Fruit fly (Drosophila melanogaster) whole organism, embryonic: ENCODE measurements around the gene yuri.

ENCODE experiments used
- Atf-2 ChIP-seq: fragments of 200-800 bp; sonication (Bioruptor generic); optimal IDR thresholded peaks from 2 replicates; lab custom pipeline; 2016; ENCODE audit warnings: missing biosample characterization, missing genetic modification characterization
- B-H2 ChIP-seq: fragments of 200-800 bp; sonication (Bioruptor generic); optimal IDR thresholded peaks from 2 replicates; lab custom pipeline; 2018; ENCODE audit warnings: missing biosample characterization, mild to moderate bottlenecking, missing genetic modification characterization
- Bdp1 ChIP-seq: fragments of 200-800 bp; sonication (Bioruptor generic); optimal IDR thresholded peaks from 3 replicates; lab custom pipeline; 2016; ENCODE audit warnings: missing biosample characterization, missing genetic modification characterization
- Blimp-1 ChIP-seq: fragments of 200-800 bp; sonication (Bioruptor generic); optimal IDR thresholded peaks from 3 replicates; lab custom pipeline; 2018; ENCODE audit warnings: missing biosample characterization, missing genetic modification characterization, mild to moderate bottlenecking, moderate library complexity, missing genetic modification reagents
- BtbVII ChIP-seq: fragments of 200-800 bp; sonication (Bioruptor generic); optimal IDR thresholded peaks from 3 replicates; lab custom pipeline; 2017; ENCODE audit warnings: missing biosample characterization, mild to moderate bottlenecking, missing genetic modification characterization
- Bteb2 ChIP-seq: fragments of 200-800 bp; sonication (Bioruptor generic); optimal IDR thresholded peaks from 2 replicates; lab custom pipeline; 2016; ENCODE audit warnings: missing biosample characterization, missing genetic modification characterization
- CG15269 ChIP-seq: fragments of 200-800 bp; sonication (Bioruptor generic); optimal IDR thresholded peaks from 2 replicates; lab custom pipeline; 2018; ENCODE audit warnings: missing biosample characterization, mild to moderate bottlenecking, missing genetic modification characterization, moderate library complexity
- CG16813 ChIP-seq: fragments of 200-800 bp; sonication (Bioruptor generic); IDR thresholded peaks from 3 replicates; pipeline ENCODE4 v1.3.6; 2022; ENCODE audit warnings: missing biosample characterization, missing genetic modification characterization; ENCODE audit not compliant: partially characterized antibody
- CG2875 ChIP-seq: fragments of 200-800 bp; sonication (Bioruptor generic); optimal IDR thresholded peaks from 2 replicates; lab custom pipeline; 2017; ENCODE audit warnings: missing biosample characterization, mild to moderate bottlenecking, missing genetic modification characterization, missing genetic modification reagents
- CG3065 ChIP-seq: fragments of 200-800 bp; sonication (Bioruptor generic); optimal IDR thresholded peaks from 2 replicates; lab custom pipeline; 2016; ENCODE audit warnings: missing biosample characterization, missing genetic modification characterization
- CG32772 ChIP-seq: fragments of 200-800 bp; sonication (Bioruptor generic); IDR thresholded peaks from 2 replicates; pipeline ENCODE4 v1.3.6; 2022; ENCODE audit warnings: missing biosample characterization, missing genetic modification characterization
- CG33557 ChIP-seq: fragments of 200-800 bp; sonication (Bioruptor generic); optimal IDR thresholded peaks from 2 replicates; lab custom pipeline; 2019; ENCODE audit warnings: missing biosample characterization, mild to moderate bottlenecking, missing genetic modification characterization, moderate library complexity
- CG4820 ChIP-seq: fragments of 200-800 bp; sonication (Bioruptor generic); optimal IDR thresholded peaks from 3 replicates; lab custom pipeline; 2016; ENCODE audit warnings: missing biosample characterization, missing genetic modification characterization
- CG6254 ChIP-seq: fragments of 200-800 bp; sonication (Bioruptor generic); optimal IDR thresholded peaks from 3 replicates; lab custom pipeline; 2017; ENCODE audit warnings: mild to moderate bottlenecking, missing biosample characterization, missing genetic modification reagents, missing genetic modification characterization
- CG6854 ChIP-seq: fragments of 200-800 bp; sonication (Bioruptor generic); optimal IDR thresholded peaks from 3 replicates; lab custom pipeline; 2017; ENCODE audit warnings: missing biosample characterization, mild to moderate bottlenecking, missing genetic modification characterization
- CG9876 ChIP-seq: fragments of 200-800 bp; sonication (Bioruptor generic); optimal IDR thresholded peaks from 2 replicates; lab custom pipeline; 2016; ENCODE audit warnings: missing biosample characterization, missing genetic modification characterization
- Chrac-16 ChIP-seq: fragments of 200-800 bp; sonication (Bioruptor generic); optimal IDR thresholded peaks from 3 replicates; lab custom pipeline; 2016; ENCODE audit warnings: missing biosample characterization, missing genetic modification characterization
- D19A ChIP-seq: fragments of 200-800 bp; optimal IDR thresholded peaks from 3 replicates; lab custom pipeline; 2019; ENCODE audit warnings: missing biosample characterization, mild to moderate bottlenecking, missing genetic modification characterization, moderate library complexity
- Drgx ChIP-seq: fragments of 200-800 bp; sonication (Bioruptor generic); IDR thresholded peaks from 2 replicates; pipeline ENCODE4 v1.3.6; 2022; ENCODE audit warnings: missing biosample characterization, missing genetic modification characterization
- Elba2 ChIP-seq: fragments of 200-800 bp; sonication (Bioruptor generic); optimal IDR thresholded peaks from 3 replicates; lab custom pipeline; 2016; ENCODE audit warnings: missing biosample characterization, missing genetic modification characterization
- Gug ChIP-seq: fragments of 200-800 bp; sonication (Bioruptor generic); IDR thresholded peaks from 4 replicates; pipeline ENCODE4 v1.3.6; 2022; ENCODE audit warnings: missing biosample characterization, missing genetic modification characterization
- Hand ChIP-seq: fragments of 200-800 bp; sonication (Bioruptor generic); optimal IDR thresholded peaks from 2 replicates; lab custom pipeline; 2017; ENCODE audit warnings: mild to moderate bottlenecking, missing biosample characterization, missing genetic modification reagents, missing genetic modification characterization
- Hmr ChIP-seq: fragments of 200-800 bp; sonication (Bioruptor generic); optimal IDR thresholded peaks from 3 replicates; lab custom pipeline; 2017; ENCODE audit warnings: mild to moderate bottlenecking, missing biosample characterization, missing genetic modification reagents, missing genetic modification characterization
- Rx ChIP-seq: fragments of 200-800 bp; sonication (Bioruptor generic); IDR thresholded peaks from 2 replicates; pipeline ENCODE4 v1.3.6; 2022; ENCODE audit warnings: missing biosample characterization, missing genetic modification characterization
- Sry-β ChIP-seq: fragments of 200-800 bp; sonication (Bioruptor generic); optimal IDR thresholded peaks from 2 replicates; lab custom pipeline; 2018; ENCODE audit warnings: missing biosample characterization, mild to moderate bottlenecking, missing genetic modification characterization, moderate library complexity
- Stat92E ChIP-seq, 3 experiments: fragments of >200 bp in 2 of 3; fragments of 200-800 bp in 1 of 3; sonication (Bioruptor generic) in 1 of 3; optimal IDR thresholded peaks; 2 replicates each; lab custom pipeline; 2017 to 2019; ENCODE audit warnings: missing biosample characterization in 3 of 3, missing genetic modification characterization in 3 of 3, mild to moderate bottlenecking in 1 of 3, moderate library complexity in 1 of 3
- Taf1 ChIP-seq: fragments of 200-800 bp; sonication (Bioruptor generic); IDR thresholded peaks from 2 replicates; pipeline ENCODE4 v1.3.6; 2022; ENCODE audit warnings: missing biosample characterization, missing genetic modification characterization
- ash1 ChIP-seq: fragments of 200-800 bp; sonication (Bioruptor generic); optimal IDR thresholded peaks from 2 replicates; lab custom pipeline; 2018; ENCODE audit warnings: missing biosample characterization, mild to moderate bottlenecking, missing genetic modification characterization
- br ChIP-seq: fragments of >200 bp; optimal IDR thresholded peaks from 2 replicates; lab custom pipeline; 2017
- dysf ChIP-seq: fragments of 200-800 bp; sonication (Bioruptor generic); IDR thresholded peaks from 3 replicates; pipeline ENCODE4 v1.3.6; 2022; ENCODE audit warnings: missing biosample characterization, missing genetic modification characterization
- en ChIP-seq: fragments of 200-800 bp; sonication (Bioruptor generic); optimal IDR thresholded peaks from 2 replicates; lab custom pipeline; 2016; ENCODE audit warnings: missing biosample characterization, missing genetic modification characterization
- fu2 ChIP-seq: fragments of 200-800 bp; sonication (Bioruptor generic); optimal IDR thresholded peaks from 2 replicates; lab custom pipeline; 2016; ENCODE audit warnings: missing biosample characterization, missing genetic modification characterization
- gce ChIP-seq: fragments of 200-800 bp; sonication (Bioruptor generic); IDR thresholded peaks from 3 replicates; pipeline ENCODE4 v1.3.6; 2022; ENCODE audit warnings: missing biosample characterization, missing genetic modification characterization
- grau ChIP-seq: fragments of 200-800 bp; optimal IDR thresholded peaks from 3 replicates; lab custom pipeline; 2019; ENCODE audit warnings: missing biosample characterization, mild to moderate bottlenecking, missing genetic modification characterization, moderate library complexity
- gsb-n ChIP-seq: fragments of 200-800 bp; sonication (Bioruptor generic); optimal IDR thresholded peaks from 3 replicates; lab custom pipeline; 2018; ENCODE audit warnings: missing biosample characterization, mild to moderate bottlenecking, missing genetic modification characterization
- hth ChIP-seq: fragments of >200 bp; optimal IDR thresholded peaks from 2 replicates; lab custom pipeline; 2017; ENCODE audit warnings: inconsistent platforms
- inv ChIP-seq: fragments of 200-800 bp; sonication (Bioruptor generic); IDR thresholded peaks from 2 replicates; pipeline ENCODE4 v1.3.6; 2022; ENCODE audit warnings: missing biosample characterization, missing genetic modification characterization; ENCODE audit not compliant: partially characterized antibody
- lilli ChIP-seq: fragments of 200-800 bp; sonication (Bioruptor generic); optimal IDR thresholded peaks from 3 replicates; lab custom pipeline; 2016; ENCODE audit warnings: missing biosample characterization, missing genetic modification characterization
- lov ChIP-seq, 2 experiments: fragments of 200-800 bp in 1 of 2; fragments of >200 bp in 1 of 2; sonication (Bioruptor generic) in 1 of 2; IDR thresholded peaks in 1 of 2; optimal IDR thresholded peaks in 1 of 2; 2 replicates in 1 of 2; 3 replicates in 1 of 2; pipeline versions ENCODE4 v1.3.6 to Lab custom; 2017 to 2022; ENCODE audit warnings: missing biosample characterization in 1 of 2, missing genetic modification characterization in 1 of 2
- p53 ChIP-seq: fragments of 200-800 bp; sonication (Bioruptor generic); optimal IDR thresholded peaks from 2 replicates; lab custom pipeline; 2016; ENCODE audit warnings: missing biosample characterization, missing genetic modification characterization
- pb ChIP-seq: fragments of 200-800 bp; sonication (Bioruptor generic); optimal IDR thresholded peaks from 3 replicates; lab custom pipeline; 2016; ENCODE audit warnings: missing biosample characterization, missing genetic modification characterization
- ro ChIP-seq: fragments of 200-800 bp; sonication (Bioruptor generic); IDR thresholded peaks from 2 replicates; pipeline ENCODE4 v1.3.6; 2022; ENCODE audit warnings: missing biosample characterization, missing genetic modification characterization
- salm ChIP-seq: fragments of 200-800 bp; sonication (Bioruptor generic); optimal IDR thresholded peaks from 2 replicates; lab custom pipeline; 2018; ENCODE audit warnings: missing biosample characterization, mild to moderate bottlenecking, missing genetic modification characterization
- sc ChIP-seq, 3 experiments: fragments of >200 bp in 2 of 3; fragments of 200-800 bp in 1 of 3; sonication (Bioruptor generic) in 1 of 3; optimal IDR thresholded peaks; 2 replicates in 2 of 3; 3 replicates in 1 of 3; lab custom pipeline; 2017; ENCODE audit warnings: mild to moderate bottlenecking in 1 of 3, missing biosample characterization in 1 of 3, missing genetic modification characterization in 1 of 3, missing genetic modification reagents in 1 of 3
- sim ChIP-seq: fragments of 200-800 bp; sonication (Bioruptor generic); IDR thresholded peaks from 2 replicates; pipeline ENCODE4 v1.3.6; 2022; ENCODE audit warnings: missing biosample characterization, missing genetic modification characterization
- tgo ChIP-seq: fragments of 200-800 bp; sonication (Bioruptor generic); IDR thresholded peaks from 3 replicates; pipeline ENCODE4 v1.3.6; 2022; ENCODE audit warnings: missing biosample characterization, missing genetic modification characterization
- toy ChIP-seq: fragments of 200-800 bp; sonication (Bioruptor generic); IDR thresholded peaks from 2 replicates; pipeline ENCODE4 v1.3.6; 2022; ENCODE audit warnings: missing biosample characterization, missing genetic modification characterization
- unc-4 ChIP-seq: fragments of 200-800 bp; sonication (Bioruptor generic); IDR thresholded peaks from 2 replicates; pipeline ENCODE4 v1.3.6; 2022; ENCODE audit warnings: missing biosample characterization, missing genetic modification characterization; ENCODE audit not compliant: partially characterized antibody
- yki ChIP-seq: fragments of >200 bp; optimal IDR thresholded peaks from 3 replicates; lab custom pipeline; 2018

Gene yuri

DNA sequence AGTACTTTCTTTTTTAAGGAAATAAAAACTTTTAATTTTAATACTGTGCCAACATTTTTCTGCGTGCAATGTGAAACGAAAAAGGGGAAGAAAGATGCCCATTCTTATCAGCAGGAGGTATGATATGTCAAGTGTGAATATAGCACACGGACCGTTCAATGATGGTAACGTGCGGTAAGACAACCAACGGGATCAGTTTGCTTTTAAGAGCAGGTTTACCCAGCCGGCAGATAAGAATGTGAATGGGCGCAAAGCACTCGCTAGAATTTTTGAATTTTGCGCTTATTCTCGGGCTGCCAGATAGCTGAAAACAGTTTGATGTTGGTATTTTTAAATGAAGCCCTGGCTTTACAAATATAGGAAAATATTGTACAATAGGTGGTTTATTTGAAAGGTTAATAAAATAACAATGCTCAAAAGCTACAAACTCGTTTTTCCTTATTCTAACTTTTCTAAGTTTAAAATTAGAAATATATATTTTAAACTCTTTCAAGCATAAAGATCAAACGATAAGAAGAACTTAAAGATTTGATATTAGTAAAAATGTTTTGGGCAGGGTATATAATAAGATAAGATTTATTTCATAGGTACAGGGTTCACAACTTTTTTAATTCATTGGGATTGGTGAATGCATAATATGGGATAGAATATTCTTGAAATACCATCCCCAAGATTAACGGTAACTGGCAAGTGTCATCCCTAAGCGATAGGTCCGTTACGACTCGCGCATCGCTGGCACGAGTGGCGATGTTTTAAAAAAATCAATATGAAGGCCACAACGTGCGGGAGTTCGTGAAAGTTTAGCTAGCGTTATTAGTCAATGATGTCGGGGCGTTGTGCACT, 16.1 kb downstream of the yuri start, which contains the start of gene dao (continued):
- peak; percentile 63 for TF ChIP-seq inv (GFP tag; lab: Robert Waterston, UW)
- no peak for TF ChIP-seq gce (GFP tag; lab: Robert Waterston, UW)
- TF ChIP-seq lilli (GFP tag; lab: Kevin White, UChicago), result peak; percentile 49
- TF ChIP-seq CG9876 (GFP tag; lab: Kevin White, UChicago), result no peak
- peak; percentile 66; the same call in 1 of the 2 replicates for TF ChIP-seq CG32772 (GFP tag; lab: Robert Waterston, UW)
- TF ChIP-seq B-H2 (GFP tag; lab: Kevin White, UChicago), result no peak
- TF ChIP-seq Stat92E (GFP tag; optimal IDR thresholded peaks at IDR 0.05; lab: Kevin White, UChicago), result no peak
- peak; percentile 30 for TF ChIP-seq BtbVII (GFP tag; lab: Kevin White, UChicago)
- no peak for TF ChIP-seq CG6854 (GFP tag; lab: Kevin White, UChicago)
- peak; percentile 18 for TF ChIP-seq fu2 (GFP tag; lab: Kevin White, UChicago)
- TF ChIP-seq ash1 (GFP tag; lab: Kevin White, UChicago), result no peak
- TF ChIP-seq salm, result no peak
- peak; percentile 46 for TF ChIP-seq Sry-β
- 0 out of 2 replicates have a peak, but pooled peaks have one; percentile 29 for TF ChIP-seq Rx (GFP tag; lab: Robert Waterston, UW)
- TF ChIP-seq gsb-n, result no peak
- TF ChIP-seq CG15269 (tag; lab: Kevin White, UChicago), result peak; percentile 43
- TF ChIP-seq Drgx, result no peak
- TF ChIP-seq CG16813 (GFP tag; lab: Robert Waterston, UW), result peak; percentile 77
- TF ChIP-seq p53, result no peak
- peak; percentile 77; the same call in 3 of the 4 replicates for TF ChIP-seq Gug (GFP tag; lab: Robert Waterston, UW)
- no peak for TF ChIP-seq toy (GFP tag; lab: Robert Waterston, UW)
- TF ChIP-seq pb (GFP tag; lab: Kevin White, UChicago), result no peak
- TF ChIP-seq lov (optimal IDR thresholded peaks at IDR 0.05; lab: Kevin White, UChicago), result no peak
- no peak for TF ChIP-seq lov (GFP tag; IDR thresholded peaks at IDR 0.05; lab: Robert Waterston, UW)
- no peak for TF ChIP-seq Elba2 (GFP tag; lab: Kevin White, UChicago)
- no peak for TF ChIP-seq CG2875 (GFP tag; lab: Kevin White, UChicago)
- no peak for TF ChIP-seq Taf1
- TF ChIP-seq sc (optimal IDR thresholded peaks at IDR 0.05; lab: Kevin White, UChicago), result no peak
- TF ChIP-seq sc (GFP tag; optimal IDR thresholded peaks at IDR 0.05; lab: Kevin White, UChicago), result no peak
- no peak for TF ChIP-seq Hand (GFP tag; lab: Kevin White, UChicago)
- peak; percentile 74 for TF ChIP-seq unc-4 (GFP tag; lab: Robert Waterston, UW)
- TF ChIP-seq tgo (GFP tag; lab: Robert Waterston, UW), result no peak
- TF ChIP-seq sim, result no peak
- peak; percentile 36; the same call in 1 of the 3 replicates for TF ChIP-seq dysf (GFP tag; lab: Robert Waterston, UW)
- TF ChIP-seq ro, result peak; percentile 29; the same call in 1 of the 2 replicates
- no peak for TF ChIP-seq CG3065 (GFP tag; lab: Kevin White, UChicago)
- peak; percentile 37 for TF ChIP-seq CG4820 (GFP tag; lab: Kevin White, UChicago)
- TF ChIP-seq Bdp1 (GFP tag; lab: Kevin White, UChicago), result no peak
- TF ChIP-seq Atf-2, result no peak
- no peak for TF ChIP-seq yki (lab: Kevin White, UChicago)
- TF ChIP-seq CG6254 (GFP tag; lab: Kevin White, UChicago), result no peak
- TF ChIP-seq grau (tag; lab: Kevin White, UChicago), result peak; percentile 58
- TF ChIP-seq br (lab: Kevin White, UChicago), result no peak
- peak; percentile 52 for TF ChIP-seq Chrac-16 (GFP tag; lab: Kevin White, UChicago)
- TF ChIP-seq hth (lab: Kevin White, UChicago), result no peak
- TF ChIP-seq Hmr (GFP tag; lab: Kevin White, UChicago), result peak; percentile 53
- no peak for TF ChIP-seq Bteb2 (GFP tag; lab: Kevin White, UChicago)
- peak; percentile 35 for TF ChIP-seq Blimp-1 (GFP tag; lab: Kevin White, UChicago)
- TF ChIP-seq CG33557 (GFP tag; lab: Kevin White, UChicago), result no peak
- TF ChIP-seq en (GFP tag; lab: Kevin White, UChicago), result no peak
- TF ChIP-seq D19A (tag; lab: Kevin White, UChicago), result no peak
